Fruit fly (Drosophila melanogaster) whole organism, embryonic: ENCODE measurements around the gene CG9948.

Source experiments
- Bgb ChIP-seq: fragments of 200-800 bp; sonication (Bioruptor generic); IDR thresholded peaks from 2 replicates; pipeline ENCODE4 v1.3.6; 2022; ENCODE audit warnings: missing biosample characterization, missing genetic modification characterization; ENCODE audit not compliant: partially characterized antibody
- CG10959 ChIP-seq: fragments of 200-800 bp; sonication (Bioruptor generic); IDR thresholded peaks from 2 replicates; pipeline ENCODE4 v1.3.6; 2022; ENCODE audit warnings: missing biosample characterization, missing genetic modification characterization
- CG11398 ChIP-seq: fragments of 200-800 bp; sonication (Bioruptor generic); optimal IDR thresholded peaks from 2 replicates; lab custom pipeline; 2016; ENCODE audit warnings: missing biosample characterization, missing genetic modification characterization
- CG13894 ChIP-seq: fragments of 200-800 bp; sonication (Bioruptor generic); optimal IDR thresholded peaks from 3 replicates; lab custom pipeline; 2018; ENCODE audit warnings: missing biosample characterization, mild to moderate bottlenecking, missing genetic modification characterization, moderate library complexity
- CG14965 ChIP-seq: fragments of 200-800 bp; sonication (Bioruptor generic); optimal IDR thresholded peaks from 2 replicates; lab custom pipeline; 2016; ENCODE audit warnings: missing biosample characterization, missing genetic modification characterization, borderline replicate concordance
- CG17186 ChIP-seq: fragments of 200-800 bp; sonication (Bioruptor generic); optimal IDR thresholded peaks from 3 replicates; lab custom pipeline; 2017; ENCODE audit warnings: missing biosample characterization, missing genetic modification reagents, missing genetic modification characterization
- CG17385 ChIP-seq: fragments of 200-800 bp; sonication (Bioruptor generic); optimal IDR thresholded peaks from 3 replicates; lab custom pipeline; 2018; ENCODE audit warnings: missing biosample characterization, mild to moderate bottlenecking, missing genetic modification characterization
- CG2889 ChIP-seq: fragments of 200-800 bp; sonication (Bioruptor generic); IDR thresholded peaks from 3 replicates; pipeline ENCODE4 v1.3.6; 2022; ENCODE audit warnings: missing biosample characterization, missing genetic modification characterization
- CG30403 ChIP-seq: fragments of 200-800 bp; sonication (Bioruptor generic); optimal IDR thresholded peaks from 3 replicates; lab custom pipeline; 2016; ENCODE audit warnings: missing biosample characterization, missing genetic modification characterization
- CG30431 ChIP-seq: fragments of 200-800 bp; sonication (Bioruptor generic); optimal IDR thresholded peaks from 2 replicates; lab custom pipeline; 2017; ENCODE audit warnings: missing biosample characterization, missing genetic modification characterization
- CG6683 ChIP-seq: fragments of 200-800 bp; sonication (Bioruptor generic); optimal IDR thresholded peaks from 2 replicates; lab custom pipeline; 2017; ENCODE audit warnings: missing biosample characterization, mild to moderate bottlenecking, missing genetic modification characterization, missing genetic modification reagents
- CG7357 ChIP-seq: fragments of 200-800 bp; sonication (Bioruptor generic); IDR thresholded peaks from 3 replicates; pipeline ENCODE4 v1.3.6; 2022; ENCODE audit warnings: missing biosample characterization, missing genetic modification characterization
- CG7745 ChIP-seq: fragments of 200-800 bp; sonication (Bioruptor generic); optimal IDR thresholded peaks from 2 replicates; lab custom pipeline; 2018; ENCODE audit warnings: missing biosample characterization, mild to moderate bottlenecking, missing genetic modification characterization, moderate library complexity
- CG7839 ChIP-seq: fragments of 200-800 bp; sonication (Bioruptor generic); optimal IDR thresholded peaks from 3 replicates; lab custom pipeline; 2018; ENCODE audit warnings: missing biosample characterization, mild to moderate bottlenecking, missing genetic modification characterization, moderate library complexity
- D19A ChIP-seq: fragments of 200-800 bp; optimal IDR thresholded peaks from 3 replicates; lab custom pipeline; 2019; ENCODE audit warnings: missing biosample characterization, mild to moderate bottlenecking, missing genetic modification characterization, moderate library complexity
- E2f2 ChIP-seq: fragments of 200-800 bp; sonication (Bioruptor generic); IDR thresholded peaks from 2 replicates; pipeline ENCODE4 v1.3.6; 2022; ENCODE audit warnings: missing biosample characterization, missing genetic modification characterization
- Fer2 ChIP-seq: fragments of 200-800 bp; sonication (Bioruptor generic); optimal IDR thresholded peaks from 2 replicates; lab custom pipeline; 2018; ENCODE audit warnings: missing biosample characterization, mild to moderate bottlenecking, missing genetic modification characterization, moderate library complexity
- Hr51 ChIP-seq, 2 experiments: fragments of 200-800 bp; sonication (Bioruptor generic); optimal IDR thresholded peaks; 2 replicates in 1 of 2; 3 replicates in 1 of 2; lab custom pipeline; 2016 to 2018; ENCODE audit warnings: missing biosample characterization in 2 of 2, missing genetic modification characterization in 2 of 2, mild to moderate bottlenecking in 1 of 2, moderate library complexity in 1 of 2
- Mad ChIP-seq: fragments of 200-800 bp; sonication (Bioruptor generic); optimal IDR thresholded peaks from 2 replicates; lab custom pipeline; 2016; ENCODE audit warnings: missing biosample characterization, missing genetic modification characterization
- NfI ChIP-seq: fragments of 200-800 bp; sonication (Bioruptor generic); optimal IDR thresholded peaks from 3 replicates; lab custom pipeline; 2018; ENCODE audit warnings: missing biosample characterization, mild to moderate bottlenecking, missing genetic modification characterization, moderate library complexity
- Oaz ChIP-seq: fragments of 200-800 bp; sonication (Bioruptor generic); IDR thresholded peaks from 2 replicates; pipeline ENCODE4 v1.3.6; 2022; ENCODE audit warnings: missing biosample characterization, missing genetic modification characterization
- Pdp1 ChIP-seq, 2 experiments: fragments of 200-800 bp; sonication (Bioruptor generic); optimal IDR thresholded peaks; 3 replicates each; lab custom pipeline; 2016; ENCODE audit warnings: missing biosample characterization in 2 of 2, missing genetic modification characterization in 2 of 2, mild to moderate bottlenecking in 1 of 2, moderate library complexity in 1 of 2
- Ptx1 ChIP-seq: fragments of 200-800 bp; sonication (Bioruptor generic); IDR thresholded peaks from 2 replicates; pipeline ENCODE4 v1.3.6; 2022; ENCODE audit warnings: missing biosample characterization, missing genetic modification characterization
- Spps ChIP-seq: fragments of 200-800 bp; sonication (Bioruptor generic); optimal IDR thresholded peaks from 2 replicates; lab custom pipeline; 2018; ENCODE audit warnings: missing biosample characterization, mild to moderate bottlenecking, missing genetic modification characterization
- az2 ChIP-seq: fragments of 200-800 bp; sonication (Bioruptor generic); optimal IDR thresholded peaks from 3 replicates; lab custom pipeline; 2016; ENCODE audit warnings: missing biosample characterization, missing genetic modification characterization
- br ChIP-seq: fragments of >200 bp; optimal IDR thresholded peaks from 2 replicates; lab custom pipeline; 2017
- cad ChIP-seq: fragments of >200 bp; optimal IDR thresholded peaks from 2 replicates; lab custom pipeline; 2017; ENCODE audit warnings: missing biosample characterization, missing genetic modification characterization
- ci ChIP-seq: fragments of 200-800 bp; sonication (Bioruptor generic); IDR thresholded peaks from 3 replicates; pipeline ENCODE4 v1.3.6; 2022; ENCODE audit warnings: missing biosample characterization, missing genetic modification characterization
- dimm ChIP-seq: fragments of 200-800 bp; sonication (Bioruptor generic); IDR thresholded peaks from 2 replicates; pipeline ENCODE4 v1.3.6; 2022; ENCODE audit warnings: missing biosample characterization, missing genetic modification characterization
- dmrt99B ChIP-seq: fragments of 200-800 bp; sonication (Bioruptor generic); optimal IDR thresholded peaks from 2 replicates; lab custom pipeline; 2018; ENCODE audit warnings: missing biosample characterization, mild to moderate bottlenecking, missing genetic modification characterization, moderate library complexity
- fd102C ChIP-seq: fragments of 200-800 bp; sonication (Bioruptor generic); optimal IDR thresholded peaks from 2 replicates; lab custom pipeline; 2018; ENCODE audit warnings: missing biosample characterization, mild to moderate bottlenecking, missing genetic modification characterization, moderate library complexity
- gcm ChIP-seq: fragments of 200-800 bp; sonication (Bioruptor generic); optimal IDR thresholded peaks from 2 replicates; lab custom pipeline; 2019; ENCODE audit warnings: missing biosample characterization, mild to moderate bottlenecking, missing genetic modification characterization, moderate library complexity
- gcm2 ChIP-seq: fragments of 200-800 bp; sonication (Bioruptor generic); optimal IDR thresholded peaks from 2 replicates; lab custom pipeline; 2016; ENCODE audit warnings: missing biosample characterization, missing genetic modification characterization
- grau ChIP-seq: fragments of 200-800 bp; optimal IDR thresholded peaks from 3 replicates; lab custom pipeline; 2019; ENCODE audit warnings: missing biosample characterization, mild to moderate bottlenecking, missing genetic modification characterization, moderate library complexity
- gsb-n ChIP-seq: fragments of 200-800 bp; sonication (Bioruptor generic); optimal IDR thresholded peaks from 3 replicates; lab custom pipeline; 2018; ENCODE audit warnings: missing biosample characterization, mild to moderate bottlenecking, missing genetic modification characterization
- inv ChIP-seq: fragments of 200-800 bp; sonication (Bioruptor generic); IDR thresholded peaks from 2 replicates; pipeline ENCODE4 v1.3.6; 2022; ENCODE audit warnings: missing biosample characterization, missing genetic modification characterization; ENCODE audit not compliant: partially characterized antibody
- jigr1 ChIP-seq: fragments of 200-800 bp; sonication (Bioruptor generic); IDR thresholded peaks from 3 replicates; pipeline ENCODE4 v1.3.6; 2022; ENCODE audit warnings: missing biosample characterization, missing genetic modification characterization
- nerfin-1 ChIP-seq: fragments of 200-800 bp; sonication (Bioruptor generic); optimal IDR thresholded peaks from 3 replicates; lab custom pipeline; 2019; ENCODE audit warnings: missing biosample characterization, mild to moderate bottlenecking, missing genetic modification characterization, moderate library complexity
- oc ChIP-seq: fragments of 200-800 bp; sonication (Bioruptor generic); optimal IDR thresholded peaks from 2 replicates; lab custom pipeline; 2018; ENCODE audit warnings: missing biosample characterization, mild to moderate bottlenecking, missing genetic modification characterization, moderate library complexity
- otp ChIP-seq: fragments of 200-800 bp; sonication (Bioruptor generic); IDR thresholded peaks from 3 replicates; pipeline ENCODE4, ENCODE4 v1.3.6; 2022; ENCODE audit warnings: missing biosample characterization, missing genetic modification characterization
- pfk ChIP-seq: fragments of 200-800 bp; sonication (Bioruptor generic); optimal IDR thresholded peaks from 2 replicates; lab custom pipeline; 2018; ENCODE audit warnings: missing biosample characterization, mild to moderate bottlenecking, missing genetic modification characterization, moderate library complexity
- pho ChIP-seq: fragments of 200-800 bp; sonication (Bioruptor generic); optimal IDR thresholded peaks from 2 replicates; lab custom pipeline; 2016; ENCODE audit warnings: missing biosample characterization, missing genetic modification characterization
- phol ChIP-seq: fragments of 200-800 bp; sonication (Bioruptor generic); optimal IDR thresholded peaks from 3 replicates; lab custom pipeline; 2018; ENCODE audit warnings: missing biosample characterization, mild to moderate bottlenecking, missing genetic modification characterization, moderate library complexity
- pum ChIP-seq: fragments of 200-800 bp; sonication (Bioruptor generic); optimal IDR thresholded peaks from 2 replicates; lab custom pipeline; 2016; ENCODE audit warnings: missing biosample characterization, missing genetic modification characterization
- pzg ChIP-seq: fragments of 200-800 bp; sonication (Bioruptor generic); optimal IDR thresholded peaks from 3 replicates; lab custom pipeline; 2018; ENCODE audit warnings: missing biosample characterization, mild to moderate bottlenecking, missing genetic modification characterization, moderate library complexity
- rib ChIP-seq: fragments of 200-800 bp; sonication (Bioruptor generic); IDR thresholded peaks from 2 replicates; pipeline ENCODE4 v1.3.6; 2022; ENCODE audit warnings: missing biosample characterization, missing genetic modification characterization
- sna ChIP-seq: fragments of 200-800 bp; sonication (Bioruptor generic); IDR thresholded peaks from 2 replicates; pipeline ENCODE4 v1.3.6; 2022; ENCODE audit warnings: missing biosample characterization, missing genetic modification characterization; ENCODE audit not compliant: partially characterized antibody
- sug ChIP-seq: fragments of 200-800 bp; optimal IDR thresholded peaks from 2 replicates; lab custom pipeline; 2019; ENCODE audit warnings: missing biosample characterization, mild to moderate bottlenecking, missing genetic modification characterization, moderate library complexity
- toy ChIP-seq: fragments of 200-800 bp; sonication (Bioruptor generic); IDR thresholded peaks from 2 replicates; pipeline ENCODE4 v1.3.6; 2022; ENCODE audit warnings: missing biosample characterization, missing genetic modification characterization
- tx ChIP-seq: fragments of 200-800 bp; sonication (Bioruptor generic); optimal IDR thresholded peaks from 2 replicates; lab custom pipeline; 2016; ENCODE audit warnings: missing biosample characterization, missing genetic modification characterization
- unc-4 ChIP-seq: fragments of 200-800 bp; sonication (Bioruptor generic); IDR thresholded peaks from 2 replicates; pipeline ENCODE4 v1.3.6; 2022; ENCODE audit warnings: missing biosample characterization, missing genetic modification characterization; ENCODE audit not compliant: partially characterized antibody

CG9948 gene

DNA sequence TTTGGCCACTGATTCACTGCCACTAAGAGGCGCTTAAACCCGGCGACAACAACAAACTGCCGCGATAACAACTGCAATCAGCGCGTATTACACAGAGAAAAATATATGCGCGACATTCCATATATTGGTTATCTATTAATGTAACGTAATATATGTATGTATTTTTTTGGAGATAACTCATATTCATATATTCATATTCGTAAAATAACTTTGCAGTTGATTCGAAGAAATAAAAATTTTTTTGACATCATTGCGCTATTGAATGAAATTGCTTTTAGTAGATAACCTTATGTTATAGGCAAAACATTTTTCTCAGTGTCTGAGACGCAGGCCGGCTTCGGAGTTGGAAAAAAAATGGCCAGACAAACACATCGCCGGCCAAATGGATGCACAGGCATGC, 41.1 kb downstream of the CG9948 start (continued):
- TF ChIP-seq Hr51 (GFP tag; optimal IDR thresholded peaks at IDR 0.05; lab: Kevin White, UChicago) (peak in 1 of 2 experiments; percentile 51), CG7745 (no peak), CG30403 (GFP tag; lab: Kevin White, UChicago) (peak; percentile 5), rib (GFP tag; lab: Robert Waterston, UW) (no peak), Bgb (GFP tag; lab: Robert Waterston, UW) (no peak), sna (GFP tag; lab: Robert Waterston, UW) (no peak), CG17385 (no peak), pzg (GFP tag; lab: Kevin White, UChicago) (no peak), dmrt99B (tag; lab: Kevin White, UChicago) (peak; percentile 52), fd102C (GFP tag; lab: Kevin White, UChicago) (no peak), Mad (GFP tag; lab: Kevin White, UChicago) (no peak), CG11398 (no peak), pho (no peak), CG17186 (GFP tag; lab: Kevin White, UChicago) (no peak), pum (GFP tag; lab: Kevin White, UChicago) (no peak), Ptx1 (GFP tag; lab: Robert Waterston, UW) (0 out of 2 replicates have a peak, but pooled peaks have one; percentile 35), D19A (tag; lab: Kevin White, UChicago) (no peak), Pdp1 (GFP tag; optimal IDR thresholded peaks at IDR 0.05; lab: Kevin White, UChicago) (no peak), gcm (GFP tag; lab: Kevin White, UChicago) (no peak), gcm2 (GFP tag; lab: Kevin White, UChicago) (no peak), CG6683 (GFP tag; lab: Kevin White, UChicago) (no peak), nerfin-1 (tag; lab: Kevin White, UChicago) (no peak), CG2889 (GFP tag; lab: Robert Waterston, UW) (no peak), unc-4 (GFP tag; lab: Robert Waterston, UW) (no peak), az2 (GFP tag; lab: Kevin White, UChicago) (no peak), sug (tag; lab: Kevin White, UChicago) (no peak), CG10959 (GFP tag; lab: Robert Waterston, UW) (no peak), NfI (no peak), br (lab: Kevin White, UChicago) (no peak), CG13894 (no peak), toy (GFP tag; lab: Robert Waterston, UW) (no peak), inv (GFP tag; lab: Robert Waterston, UW) (no peak), phol (tag; lab: Kevin White, UChicago) (peak; percentile 41), otp (GFP tag; lab: Robert Waterston, UW) (0 out of 3 replicates have a peak, but pooled peaks have one; percentile 21), cad (no peak), pfk (GFP tag; lab: Kevin White, UChicago) (no peak), grau (tag; lab: Kevin White, UChicago) (peak; percentile 24), CG30431 (no peak), E2f2 (GFP tag; lab: Robert Waterston, UW) (no peak), dimm (GFP tag; lab: Robert Waterston, UW) (no peak), CG7357 (GFP tag; lab: Robert Waterston, UW) (no peak), Oaz (GFP tag; lab: Robert Waterston, UW) (no peak), CG7839 (tag; lab: Kevin White, UChicago) (peak; percentile 25), ci (GFP tag; lab: Robert Waterston, UW) (no peak), Fer2 (tag; lab: Kevin White, UChicago) (no peak), gsb-n (tag; lab: Kevin White, UChicago) (no peak), oc (tag; lab: Kevin White, UChicago) (no peak), jigr1 (no peak), CG14965 (GFP tag; lab: Kevin White, UChicago) (no peak), tx (no peak), Spps (tag; lab: Kevin White, UChicago) (no peak)
